Fruit fly (Drosophila melanogaster) whole organism, prepupa: ENCODE measurements around the gene arx.

ENCODE experiments used
- CG10631 ChIP-seq: fragments of 200-800 bp; sonication (Bioruptor generic); optimal IDR thresholded peaks from 2 replicates; lab custom pipeline; 2016; ENCODE audit warnings: missing biosample characterization, missing genetic modification characterization
- CG10669 ChIP-seq: fragments of 200-800 bp; sonication (Bioruptor generic); optimal IDR thresholded peaks from 3 replicates; lab custom pipeline; 2018; ENCODE audit warnings: missing biosample characterization, mild to moderate bottlenecking, missing genetic modification characterization, moderate library complexity
- CG11902 ChIP-seq: fragments of 200-800 bp; sonication (Bioruptor generic); optimal IDR thresholded peaks from 3 replicates; lab custom pipeline; 2016; ENCODE audit warnings: missing biosample characterization, missing genetic modification characterization
- CG1621 ChIP-seq: fragments of 200-800 bp; sonication (Bioruptor generic); optimal IDR thresholded peaks from 3 replicates; lab custom pipeline; 2018; ENCODE audit warnings: missing biosample characterization, mild to moderate bottlenecking, missing genetic modification characterization
- CG16779 ChIP-seq: fragments of 200-800 bp; sonication (Bioruptor generic); optimal IDR thresholded peaks from 3 replicates; lab custom pipeline; 2017; ENCODE audit warnings: missing biosample characterization, mild to moderate bottlenecking, missing genetic modification characterization
- CG3032 ChIP-seq: fragments of 200-800 bp; optimal IDR thresholded peaks from 2 replicates; lab custom pipeline; 2019; ENCODE audit warnings: missing biosample characterization, mild to moderate bottlenecking, missing genetic modification characterization, moderate library complexity
- CG31627 ChIP-seq: fragments of 200-800 bp; sonication (Bioruptor generic); optimal IDR thresholded peaks from 3 replicates; lab custom pipeline; 2016; ENCODE audit warnings: missing biosample characterization, missing genetic modification characterization
- CG32006 ChIP-seq: fragments of 200-800 bp; sonication (Bioruptor generic); optimal IDR thresholded peaks from 3 replicates; lab custom pipeline; 2017; ENCODE audit warnings: missing biosample characterization, mild to moderate bottlenecking, missing genetic modification characterization
- CG34406 ChIP-seq: fragments of 200-800 bp; sonication (Bioruptor generic); optimal IDR thresholded peaks from 3 replicates; lab custom pipeline; 2016; ENCODE audit warnings: missing biosample characterization, missing genetic modification characterization
- CG4318 ChIP-seq: fragments of 200-800 bp; sonication (Bioruptor generic); optimal IDR thresholded peaks from 3 replicates; lab custom pipeline; 2017; ENCODE audit warnings: missing biosample characterization, mild to moderate bottlenecking, missing genetic modification characterization
- CG6276 ChIP-seq: fragments of 200-800 bp; sonication (Bioruptor generic); optimal IDR thresholded peaks from 2 replicates; lab custom pipeline; 2017; ENCODE audit warnings: missing biosample characterization, mild to moderate bottlenecking, missing genetic modification characterization
- CG6792 ChIP-seq: fragments of 200-800 bp; sonication (Bioruptor generic); optimal IDR thresholded peaks from 3 replicates; lab custom pipeline; 2016; ENCODE audit warnings: missing biosample characterization, missing genetic modification characterization
- CG6808 ChIP-seq: fragments of 200-800 bp; sonication (Bioruptor generic); optimal IDR thresholded peaks from 3 replicates; lab custom pipeline; 2017; ENCODE audit warnings: missing biosample characterization, missing genetic modification characterization, mild to moderate bottlenecking, moderate library complexity, missing genetic modification reagents
- CG6854 ChIP-seq: fragments of 200-800 bp; sonication (Bioruptor generic); optimal IDR thresholded peaks from 2 replicates; lab custom pipeline; 2017; ENCODE audit warnings: missing biosample characterization, mild to moderate bottlenecking, missing genetic modification characterization
- CG7368 ChIP-seq: fragments of 200-800 bp; sonication (Bioruptor generic); optimal IDR thresholded peaks from 3 replicates; lab custom pipeline; 2016; ENCODE audit warnings: missing biosample characterization, missing genetic modification characterization
- CG8119 ChIP-seq: fragments of 200-800 bp; sonication (Bioruptor generic); IDR thresholded peaks from 3 replicates; pipeline ENCODE4 v1.3.6; 2022; ENCODE audit warnings: missing biosample characterization, missing genetic modification characterization
- CG8319 ChIP-seq: fragments of 200-800 bp; sonication (Bioruptor generic); optimal IDR thresholded peaks from 3 replicates; lab custom pipeline; 2016; ENCODE audit warnings: missing biosample characterization, missing genetic modification characterization
- CG9139 ChIP-seq: fragments of 200-800 bp; sonication (Bioruptor generic); optimal IDR thresholded peaks from 3 replicates; lab custom pipeline; 2017; ENCODE audit warnings: missing biosample characterization, mild to moderate bottlenecking, missing genetic modification characterization
- Eip75B ChIP-seq: fragments of 200-800 bp; sonication (Bioruptor generic); optimal IDR thresholded peaks from 3 replicates; lab custom pipeline; 2016; ENCODE audit warnings: missing biosample characterization, missing genetic modification characterization
- Eip78C ChIP-seq: fragments of 200-800 bp; sonication (Bioruptor generic); peaks from one replicate; lab custom pipeline; 2016; ENCODE audit warnings: missing biosample characterization, missing genetic modification characterization
- Eip93F ChIP-seq: fragments of 200-800 bp; sonication (Bioruptor generic); optimal IDR thresholded peaks from 2 replicates; lab custom pipeline; 2016; ENCODE audit warnings: missing biosample characterization, mild to moderate bottlenecking, missing genetic modification characterization
- Ets21C ChIP-seq: fragments of 200-800 bp; sonication (Bioruptor generic); optimal IDR thresholded peaks from 3 replicates; lab custom pipeline; 2016; ENCODE audit warnings: missing biosample characterization, missing genetic modification characterization
- Ets96B ChIP-seq: fragments of 200-800 bp; optimal IDR thresholded peaks from 2 replicates; lab custom pipeline; 2019; ENCODE audit warnings: missing biosample characterization, mild to moderate bottlenecking, missing genetic modification characterization, moderate library complexity
- Gug ChIP-seq: fragments of 200-800 bp; sonication (Bioruptor generic); IDR thresholded peaks from 2 replicates; pipeline ENCODE4 v1.3.6; 2022; ENCODE audit warnings: missing biosample characterization, missing genetic modification characterization
- Hr38 ChIP-seq: sonication (Bioruptor generic); optimal IDR thresholded peaks from 2 replicates; lab custom pipeline; 2016; ENCODE audit warnings: missing biosample characterization, missing genetic modification characterization
- Hr39 ChIP-seq: fragments of 200-800 bp; sonication (Bioruptor generic); optimal IDR thresholded peaks from 2 replicates; lab custom pipeline; 2016; ENCODE audit warnings: missing biosample characterization, missing genetic modification characterization
- Hr4 ChIP-seq: fragments of 200-800 bp; sonication (Bioruptor generic); optimal IDR thresholded peaks from 3 replicates; lab custom pipeline; 2016; ENCODE audit warnings: missing biosample characterization, missing genetic modification characterization
- Lpt ChIP-seq: fragments of 200-800 bp; sonication (Bioruptor generic); optimal IDR thresholded peaks from 3 replicates; lab custom pipeline; 2016; ENCODE audit warnings: missing biosample characterization, missing genetic modification characterization
- OdsH ChIP-seq: fragments of 200-800 bp; sonication (Bioruptor generic); optimal IDR thresholded peaks from 3 replicates; lab custom pipeline; 2016; ENCODE audit warnings: missing biosample characterization, missing genetic modification characterization
- Smox ChIP-seq: fragments of 200-800 bp; sonication (Bioruptor generic); optimal IDR thresholded peaks from 3 replicates; lab custom pipeline; 2016; ENCODE audit warnings: missing biosample characterization, missing genetic modification characterization
- Sox102F ChIP-seq: fragments of 200-800 bp; sonication (Bioruptor generic); optimal IDR thresholded peaks from 2 replicates; lab custom pipeline; 2016; ENCODE audit warnings: missing biosample characterization, mild to moderate bottlenecking, missing genetic modification characterization
- Sox15 ChIP-seq: fragments of 200-800 bp; sonication (Bioruptor generic); optimal IDR thresholded peaks from 3 replicates; lab custom pipeline; 2016; ENCODE audit warnings: missing biosample characterization, missing genetic modification characterization
- achi ChIP-seq: fragments of 200-800 bp; sonication (Bioruptor generic); optimal IDR thresholded peaks from 3 replicates; lab custom pipeline; 2016; ENCODE audit warnings: missing biosample characterization, missing genetic modification characterization
- acj6 ChIP-seq: fragments of 200-800 bp; sonication (Bioruptor generic); optimal IDR thresholded peaks from 3 replicates; lab custom pipeline; 2016; ENCODE audit warnings: missing biosample characterization, missing genetic modification characterization
- cyc ChIP-seq: fragments of 200-800 bp; sonication (Bioruptor generic); optimal IDR thresholded peaks from 3 replicates; lab custom pipeline; 2016; ENCODE audit warnings: missing biosample characterization, missing genetic modification characterization
- dac ChIP-seq: fragments of 200-800 bp; sonication (Bioruptor generic); optimal IDR thresholded peaks from 2 replicates; lab custom pipeline; 2017; ENCODE audit warnings: missing biosample characterization, mild to moderate bottlenecking, missing genetic modification characterization
- dsx ChIP-seq: fragments of 200-800 bp; optimal IDR thresholded peaks from 3 replicates; lab custom pipeline; 2019; ENCODE audit warnings: missing biosample characterization, mild to moderate bottlenecking, missing genetic modification characterization, moderate library complexity; ENCODE audit not compliant: poor library complexity, severe bottlenecking
- eg ChIP-seq: fragments of 200-800 bp; sonication (Bioruptor generic); IDR thresholded peaks from 3 replicates; pipeline ENCODE4 v1.3.6; 2022; ENCODE audit warnings: missing biosample characterization, missing genetic modification characterization
- fd85E ChIP-seq: fragments of 200-800 bp; sonication (Bioruptor generic); optimal IDR thresholded peaks from 3 replicates; lab custom pipeline; 2016; ENCODE audit warnings: missing biosample characterization, missing genetic modification characterization
- fkh ChIP-seq: fragments of 200-800 bp; sonication (Bioruptor generic); optimal IDR thresholded peaks from 3 replicates; lab custom pipeline; 2017; ENCODE audit warnings: missing biosample characterization, mild to moderate bottlenecking, missing genetic modification characterization, moderate library complexity
- lz ChIP-seq: fragments of 200-800 bp; sonication (Bioruptor generic); optimal IDR thresholded peaks from 3 replicates; lab custom pipeline; 2016; ENCODE audit warnings: missing biosample characterization, missing genetic modification characterization
- net ChIP-seq: fragments of 200-800 bp; sonication (Bioruptor generic); optimal IDR thresholded peaks from 3 replicates; lab custom pipeline; 2016; ENCODE audit warnings: missing biosample characterization, missing genetic modification characterization
- pdm3 ChIP-seq: fragments of 200-800 bp; sonication (Bioruptor generic); optimal IDR thresholded peaks from 3 replicates; lab custom pipeline; 2016; ENCODE audit warnings: missing biosample characterization, missing genetic modification characterization
- salr ChIP-seq, 2 experiments: fragments of 200-800 bp; sonication (Bioruptor generic); optimal IDR thresholded peaks; 3 replicates each; lab custom pipeline; 2016 to 2018; ENCODE audit warnings: missing biosample characterization in 2 of 2, missing genetic modification characterization in 2 of 2, mild to moderate bottlenecking in 1 of 2
- ss ChIP-seq, 2 experiments: fragments of 200-800 bp; sonication (Bioruptor generic); optimal IDR thresholded peaks; 2 replicates in 1 of 2; 3 replicates in 1 of 2; lab custom pipeline; 2017 to 2018; ENCODE audit warnings: mild to moderate bottlenecking in 2 of 2, missing biosample characterization in 2 of 2, missing genetic modification characterization in 2 of 2, moderate library complexity in 1 of 2
- svp ChIP-seq: fragments of 200-800 bp; sonication (Bioruptor generic); peaks from one replicate; lab custom pipeline; 2016; ENCODE audit warnings: missing biosample characterization, missing genetic modification characterization
- topi ChIP-seq: fragments of 200-800 bp; sonication (Bioruptor generic); optimal IDR thresholded peaks from 3 replicates; lab custom pipeline; 2016; ENCODE audit warnings: missing biosample characterization, missing genetic modification characterization

arx gene

dm6 chr3L:18870027-18870426 is 31.3 kb downstream of the arx start, which contains the start of gene Blos3 (continued):
- no peak for TF ChIP-seq CG6276 (GFP tag; lab: Kevin White, UChicago)
- no peak for TF ChIP-seq svp
- TF ChIP-seq net (GFP tag; lab: Kevin White, UChicago) = no peak
- no peak for TF ChIP-seq pdm3
- TF ChIP-seq CG11902 (GFP tag; lab: Kevin White, UChicago) = peak; percentile 41
- peak; percentile 11 for TF ChIP-seq CG8319 (GFP tag; lab: Kevin White, UChicago)
- no peak for TF ChIP-seq dsx (GFP tag; lab: Kevin White, UChicago)
- no peak for TF ChIP-seq CG16779 (tag; lab: Kevin White, UChicago)
- TF ChIP-seq CG10669 (GFP tag; lab: Kevin White, UChicago) = no peak
- TF ChIP-seq fd85E (GFP tag; lab: Kevin White, UChicago) = peak; percentile 2
- TF ChIP-seq CG31627 = peak; percentile 77
- no peak for TF ChIP-seq Ets21C (GFP tag; lab: Kevin White, UChicago)
- TF ChIP-seq Eip78C (GFP tag; lab: Kevin White, UChicago) = peak; percentile 91
- no peak; the same call in 2 of the 3 replicates for TF ChIP-seq eg
- TF ChIP-seq CG1621 (tag; lab: Kevin White, UChicago) = peak; percentile 43
- no peak for TF ChIP-seq Sox102F (GFP tag; lab: Kevin White, UChicago)
- TF ChIP-seq Sox15 (GFP tag; lab: Kevin White, UChicago) = peak; percentile 40
- TF ChIP-seq CG32006 = no peak
- TF ChIP-seq CG8119 (GFP tag; lab: Robert Waterston, UW) = peak; percentile 47; the same call in 1 of the 3 replicates
- no peak for TF ChIP-seq Eip75B
- TF ChIP-seq fkh (GFP tag; lab: Kevin White, UChicago) = peak; percentile 85

dm6 chr3L:18869035-18869826 is 32.1 kb downstream of the arx start, which contains the start of gene Grx1:
Gene Grx1 (plus strand): TSS chr3L:18869230.
- TF ChIP-seq OdsH (GFP tag; lab: Kevin White, UChicago) (peak; percentile 64), CG9139 (no peak), ss (GFP tag; optimal IDR thresholded peaks at IDR 0.05; lab: Kevin White, UChicago) (no peak), CG34406 (peak; percentile 48), salr (GFP tag; optimal IDR thresholded peaks at IDR 0.05; lab: Kevin White, UChicago) (peak in 1 of 2 experiments; percentile 9), pdm3 (peak; percentile 76), topi (peak; percentile 40), CG6792 (GFP tag; lab: Kevin White, UChicago) (peak; percentile 53), Eip78C (GFP tag; lab: Kevin White, UChicago) (peak; percentile 81), CG3032 (tag; lab: Kevin White, UChicago) (peak; percentile 34), CG8119 (GFP tag; lab: Robert Waterston, UW) (no peak), CG10631 (GFP tag; lab: Kevin White, UChicago) (peak; percentile 50), fd85E (GFP tag; lab: Kevin White, UChicago) (no peak), acj6 (GFP tag; lab: Kevin White, UChicago) (peak; percentile 58), Ets96B (tag; lab: Kevin White, UChicago) (peak; percentile 43), CG6276 (GFP tag; lab: Kevin White, UChicago) (no peak), fkh (GFP tag; lab: Kevin White, UChicago) (peak; percentile 84), Smox (peak; percentile 74), Hr38 (GFP tag; lab: Kevin White, UChicago) (no peak), cyc (peak; percentile 48), Hr39 (GFP tag; lab: Kevin White, UChicago) (peak; percentile 56), CG31627 (peak; percentile 36), Gug (GFP tag; lab: Robert Waterston, UW) (0 out of 2 replicates have a peak, but pooled peaks have one; percentile 17), CG4318 (GFP tag; lab: Kevin White, UChicago) (no peak), dac (GFP tag; lab: Kevin White, UChicago) (no peak), Eip93F (no peak), Lpt (GFP tag; lab: Kevin White, UChicago) (peak; percentile 48), CG6854 (no peak), CG10669 (GFP tag; lab: Kevin White, UChicago) (peak; percentile 41), achi (peak; percentile 87), CG7368 (GFP tag; lab: Kevin White, UChicago) (no peak), CG1621 (tag; lab: Kevin White, UChicago) (no peak), svp (peak; percentile 64), Hr4 (GFP tag; lab: Kevin White, UChicago) (peak; percentile 63), CG6808 (GFP tag; lab: Kevin White, UChicago) (no peak), Ets21C (GFP tag; lab: Kevin White, UChicago) (peak; percentile 38), Sox15 (GFP tag; lab: Kevin White, UChicago) (no peak), lz (GFP tag; lab: Kevin White, UChicago) (peak; percentile 70)
